Fruit fly (Drosophila melanogaster): Measurements from ENCODE around the gene Tango6.

Tango6 gene

DNA sequence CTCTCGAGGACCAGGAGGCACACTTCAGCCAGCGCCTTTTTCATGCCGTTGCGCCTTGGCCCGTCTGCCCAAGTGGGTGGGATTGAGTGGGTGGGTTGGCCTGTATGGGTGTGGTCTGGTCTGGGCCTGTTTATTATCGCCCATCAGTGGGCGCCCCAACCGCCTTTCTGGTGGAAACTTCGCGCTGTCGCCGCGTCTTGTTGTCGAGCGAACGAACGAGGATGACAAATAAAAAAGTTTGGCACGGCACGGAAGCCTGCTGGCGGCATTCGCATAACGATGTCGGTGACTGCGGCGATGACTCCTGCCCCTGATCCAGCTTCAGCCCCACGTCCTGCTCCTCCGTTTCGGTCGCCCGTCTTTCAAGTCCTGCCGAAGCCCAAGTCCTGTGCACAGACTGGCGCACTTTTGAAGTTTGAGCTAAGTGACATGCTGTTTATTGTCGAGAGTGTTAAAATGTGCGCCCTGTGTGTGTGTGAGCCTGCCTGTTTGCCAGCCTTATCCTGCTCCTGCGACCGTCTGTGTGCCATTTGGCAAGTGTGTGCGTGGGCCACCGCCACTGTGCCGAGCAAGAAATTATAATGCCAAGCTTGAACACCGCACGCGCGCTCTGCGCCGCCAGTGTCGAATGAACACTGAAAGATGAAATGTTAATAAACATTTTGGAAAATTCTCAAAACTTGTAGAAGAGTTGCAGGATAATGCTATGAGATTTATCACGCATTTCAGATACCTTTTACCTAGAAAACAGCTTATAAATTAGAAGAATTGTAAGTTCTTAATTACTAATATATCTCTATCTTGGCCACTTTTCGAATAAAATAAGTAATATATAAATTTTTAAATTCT is 45.4 kb downstream of the Tango6 start (continued):
- TF ChIP-seq CG17802 (tag; optimal IDR thresholded peaks at IDR 0.05) (no peak), al (GFP tag; IDR thresholded peaks at IDR 0.05) (0 out of 2 replicates have a peak, but pooled peaks have one; percentile 18), CG33557 (GFP tag; optimal IDR thresholded peaks at IDR 0.05) (no peak), Dp (GFP tag; optimal IDR thresholded peaks at IDR 0.05) (no peak), Ada2b (GFP tag; IDR thresholded peaks at IDR 0.05) (peak; percentile 44; the same call in 1 of the 2 replicates), Fer2 (tag; optimal IDR thresholded peaks at IDR 0.05) (peak; percentile 31), CG17829 (tag; optimal IDR thresholded peaks at IDR 0.05) (peak; percentile 68), Stat92E (GFP tag; optimal IDR thresholded peaks at IDR 0.05) (no peak), Hey (tag; optimal IDR thresholded peaks at IDR 0.05) (peak; percentile 75), pita (GFP tag; optimal IDR thresholded peaks at IDR 0.05) (no peak), CG8089 (GFP tag; optimal IDR thresholded peaks at IDR 0.05) (no peak), sr (GFP tag; IDR thresholded peaks at IDR 0.05) (no peak), C15 (GFP tag; IDR thresholded peaks at IDR 0.05) (no peak), kah (GFP tag; optimal IDR thresholded peaks at IDR 0.05) (peak; percentile 34), psq (GFP tag; optimal IDR thresholded peaks at IDR 0.05) (no peak), HLH54F (GFP tag; optimal IDR thresholded peaks at IDR 0.05) (peak; percentile 10), Neu2 (GFP tag; optimal IDR thresholded peaks at IDR 0.05; ENCODE audit: borderline replicate concordance) (no peak), CG10274 (GFP tag; optimal IDR thresholded peaks at IDR 0.05) (peak; percentile 15), ab (GFP tag; optimal IDR thresholded peaks at IDR 0.05) (no peak), CG2712 (tag; optimal IDR thresholded peaks at IDR 0.05) (peak; percentile 79), CG11560 (tag; IDR thresholded peaks at IDR 0.05) (0 out of 3 replicates have a peak, but pooled peaks have one; percentile 32), CG6791 (GFP tag; IDR thresholded peaks at IDR 0.05; ENCODE audit: partially characterized antibody) (no peak), CG16813 (GFP tag; IDR thresholded peaks at IDR 0.05; ENCODE audit: partially characterized antibody) (no peak), CG7928 (GFP tag; optimal IDR thresholded peaks at IDR 0.05) (peak; percentile 20), Elba2 (GFP tag; optimal IDR thresholded peaks at IDR 0.05) (no peak), zen2 (GFP tag; IDR thresholded peaks at IDR 0.05; ENCODE audit: partially characterized antibody) (no peak), wek (GFP tag; optimal IDR thresholded peaks at IDR 0.05) (no peak), CG6175 (GFP tag; IDR thresholded peaks at IDR 0.05) (no peak), CG10959 (GFP tag; IDR thresholded peaks at IDR 0.05) (no peak), CG8765 (GFP tag; IDR thresholded peaks at IDR 0.05) (no peak), MESR4 (GFP tag; optimal IDR thresholded peaks at IDR 0.05) (no peak), CG10462 (GFP tag; optimal IDR thresholded peaks at IDR 0.05) (no peak), Taf1 (GFP tag; IDR thresholded peaks at IDR 0.05) (peak; percentile 54; the same call in 1 of the 2 replicates), cwo (GFP tag; optimal IDR thresholded peaks at IDR 0.05) (peak; percentile 69), CG10366 (GFP tag; IDR thresholded peaks at IDR 0.05) (peak; percentile 46; the same call in 1 of the 2 replicates), CG42726 (GFP tag; IDR thresholded peaks at IDR 0.05; ENCODE audit: partially characterized antibody) (no peak), jigr1 (GFP tag; IDR thresholded peaks at IDR 0.05) (no peak), CG2199 (GFP tag; IDR thresholded peaks at IDR 0.05) (no peak), Aef1 (GFP tag; IDR thresholded peaks at IDR 0.05) (peak; percentile 58; the same call in 2 of the 3 replicates), Ets97D (GFP tag; optimal IDR thresholded peaks at IDR 0.05) (no peak), Optix (GFP tag; IDR thresholded peaks at IDR 0.05) (no peak), Side (GFP tag; optimal IDR thresholded peaks at IDR 0.05) (no peak), Bgb (GFP tag; IDR thresholded peaks at IDR 0.05; ENCODE audit: partially characterized antibody) (no peak; the same call in 1 of the 2 replicates), CG8388 (GFP tag; optimal IDR thresholded peaks at IDR 0.05) (peak; percentile 59), crc (GFP tag; optimal IDR thresholded peaks at IDR 0.05) (no peak), CG2875 (GFP tag; optimal IDR thresholded peaks at IDR 0.05) (peak; percentile 28), chn (GFP tag; optimal IDR thresholded peaks at IDR 0.05) (no peak), Gsc (GFP tag; IDR thresholded peaks at IDR 0.05) (no peak), h (optimal IDR thresholded peaks at IDR 0.05) (no peak)
